Worm (Caenorhabditis elegans) whole organism, L3 larva: ENCODE measurements around the gene riok-3.

Experiments used
- eor-1 ChIP-seq, 2 experiments: fragments of 150-350 bp; optimal IDR thresholded peaks; 2 replicates each; lab custom pipeline; 2014 to 2018; ENCODE audit warnings: missing biosample characterization in 2 of 2, missing genetic modification characterization in 2 of 2
- fos-1 ChIP-seq: fragments of 150-350 bp; optimal IDR thresholded peaks from 2 replicates; lab custom pipeline; 2014; ENCODE audit warnings: missing biosample characterization, missing genetic modification characterization
- lin-15B ChIP-seq: fragments of 150-350 bp; optimal IDR thresholded peaks from 2 replicates; lab custom pipeline; 2014; ENCODE audit warnings: missing biosample characterization, missing genetic modification characterization
- lin-39 ChIP-seq: fragments of 150-350 bp; optimal IDR thresholded peaks from 2 replicates; lab custom pipeline; 2018; ENCODE audit warnings: missing biosample characterization, missing genetic modification reagents, missing genetic modification characterization
- nhr-23 ChIP-seq: fragments of 150-350 bp; optimal IDR thresholded peaks from 2 replicates; lab custom pipeline; 2014; ENCODE audit warnings: missing biosample characterization, missing genetic modification reagents, missing genetic modification characterization
- sea-2 ChIP-seq: fragments of 150-350 bp; sonication (generic microtip); optimal IDR thresholded peaks from 4 replicates; lab custom pipeline; 2014; ENCODE audit warnings: missing biosample characterization, missing genetic modification reagents, missing genetic modification characterization
- skn-1 ChIP-seq: fragments of 150-350 bp; optimal IDR thresholded peaks from 2 replicates; lab custom pipeline; 2014; ENCODE audit warnings: missing biosample characterization, missing genetic modification characterization
- snpc-4 ChIP-seq: fragments of 150-350 bp; optimal IDR thresholded peaks from 2 replicates; lab custom pipeline; 2014; ENCODE audit warnings: missing biosample characterization, missing genetic modification characterization
- unc-62 ChIP-seq: fragments of 150-350 bp; sonication (generic microtip); optimal IDR thresholded peaks from 4 replicates; lab custom pipeline; 2014; ENCODE audit warnings: missing biosample characterization, missing genetic modification reagents, missing genetic modification characterization

DNA sequence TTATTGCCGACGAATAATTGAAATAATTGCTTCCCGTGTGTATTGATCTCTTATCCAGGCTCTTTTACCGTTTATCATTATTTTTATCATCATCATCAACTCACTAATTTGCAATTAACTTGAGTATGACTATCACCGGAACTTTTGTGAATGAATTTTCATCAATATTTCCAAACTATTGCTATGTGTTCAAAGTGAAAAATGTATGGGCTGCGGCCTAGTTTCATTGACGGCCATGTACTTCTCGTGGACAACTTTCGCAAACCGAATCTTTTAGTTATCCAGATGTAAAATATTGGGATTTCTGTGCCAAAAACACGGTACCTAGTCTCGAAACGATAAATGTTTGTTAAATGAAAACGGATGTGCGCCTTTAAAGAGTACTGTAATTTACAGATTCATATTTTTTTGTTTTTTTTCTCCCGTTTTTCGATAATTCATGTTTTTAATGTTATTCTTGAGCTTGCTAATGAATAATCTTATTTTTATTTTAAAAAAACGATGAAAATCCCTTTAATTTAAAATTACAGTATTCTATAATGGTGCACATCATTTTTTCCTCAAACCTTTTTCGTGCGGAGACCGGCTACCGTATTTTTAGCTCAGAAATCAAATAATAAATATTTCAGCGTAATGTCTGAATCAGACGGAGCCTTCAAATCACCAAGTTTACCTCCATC lies 6.2 kb downstream of the riok-3 start, which contains the start of gene ZK632.2:
- no peak for TF ChIP-seq nhr-23 (tag; lab: Kevin White, UChicago)
- no peak for TF ChIP-seq snpc-4 (tag; lab: Kevin White, UChicago)
- TF ChIP-seq unc-62, result no peak
- no peak for TF ChIP-seq eor-1 (tag; optimal IDR thresholded peaks at IDR 0.05; lab: Kevin White, UChicago)
- TF ChIP-seq fos-1, result no peak
- peak; percentile 10 for TF ChIP-seq lin-15B (tag; lab: Kevin White, UChicago)
- TF ChIP-seq sea-2 (GFP tag; lab: Kevin White, UChicago), result no peak
- TF ChIP-seq skn-1 (tag; lab: Kevin White, UChicago), result no peak
- TF ChIP-seq lin-39 (tag; lab: Kevin White, UChicago), result no peak
